Worm (Caenorhabditis elegans): Measurements from ENCODE around the gene D1025.1.

Gene D1025.1

ce11 chrX:14525325-14526305 is 5.1 kb downstream of the D1025.1 start (continued):
- TF ChIP-seq Y105C5A.15 (GFP tag; IDR thresholded peaks at IDR 0.05): peak; percentile 88
- peak; percentile 96 for TF ChIP-seq ztf-7 (tag; optimal IDR thresholded peaks at IDR 0.05)
- TF ChIP-seq nhr-48 (tag; optimal IDR thresholded peaks at IDR 0.05): peak; percentile 97
- peak; percentile 98 for TF ChIP-seq spr-3 (GFP tag; optimal IDR thresholded peaks at IDR 0.05)
- peak; percentile 96 to 99 for TF ChIP-seq daf-16 (GFP tag; optimal IDR thresholded peaks at IDR 0.05)
- TF ChIP-seq daf-16 (tag; optimal IDR thresholded peaks at IDR 0.05): peak; percentile 97
- peak; percentile 98 for TF ChIP-seq zag-1 (tag; optimal IDR thresholded peaks at IDR 0.05)
- TF ChIP-seq nhr-111 (GFP tag; optimal IDR thresholded peaks at IDR 0.05): peak; percentile 35
- peak; percentile 63 for TF ChIP-seq Y48G9A.11 (GFP tag; IDR thresholded peaks at IDR 0.05)
- peak; percentile 37 for TF ChIP-seq aly-2 (tag; optimal IDR thresholded peaks at IDR 0.05)
- TF ChIP-seq tag-97 (GFP tag; IDR thresholded peaks at IDR 0.05): 0 out of 2 replicates have a peak, but pooled peaks have one; percentile 49
- TF ChIP-seq ctbp-1 (GFP tag; IDR thresholded peaks at IDR 0.05): peak; percentile 99
- TF ChIP-seq hlh-30 (tag; optimal IDR thresholded peaks at IDR 0.05; ENCODE audit: insufficient read depth): peak; percentile 96
- peak; percentile 98 for TF ChIP-seq zip-2 (tag; optimal IDR thresholded peaks at IDR 0.05)
- TF ChIP-seq F26F4.8 (GFP tag; conservative IDR thresholded peaks at IDR 0.05): no peak
- TF ChIP-seq nhr-76 (tag; optimal IDR thresholded peaks at IDR 0.05): peak; percentile 80
- peak; percentile 99 for TF ChIP-seq duxl-1 (tag; optimal IDR thresholded peaks at IDR 0.05; ENCODE audit: poor library complexity)
- TF ChIP-seq skn-1 (tag; optimal IDR thresholded peaks at IDR 0.05): peak; percentile 68
- TF ChIP-seq pha-4 (GFP tag; IDR thresholded peaks at IDR 0.05): peak; percentile 98
- TF ChIP-seq pha-4 (tag; optimal IDR thresholded peaks at IDR 0.05): peak; percentile 95
- peak; percentile 99 for TF ChIP-seq php-3 (GFP tag; IDR thresholded peaks at IDR 0.05)
- TF ChIP-seq madf-5 (GFP tag; IDR thresholded peaks at IDR 0.05): peak; percentile 78 to 98
- 0 out of 2 replicates have a peak, but pooled peaks have one; percentile 45 for TF ChIP-seq ceh-44 (GFP tag; IDR thresholded peaks at IDR 0.05)
- TF ChIP-seq nhr-11 (tag; optimal IDR thresholded peaks at IDR 0.05): peak; percentile 99
- TF ChIP-seq fkh-10 (GFP tag; optimal IDR thresholded peaks at IDR 0.05): peak; percentile 98
- peak; percentile 8 for TF ChIP-seq unc-39 (tag; optimal IDR thresholded peaks at IDR 0.05)
- peak; percentile 99 for TF ChIP-seq egl-43 (GFP tag; IDR thresholded peaks at IDR 0.05)
- TF ChIP-seq gei-8 (GFP tag; optimal IDR thresholded peaks at IDR 0.05): peak; percentile 88
- peak; percentile 68; the same call in 1 of the 2 replicates for TF ChIP-seq daf-8 (GFP tag; IDR thresholded peaks at IDR 0.05)
- TF ChIP-seq ztf-11 (tag; optimal IDR thresholded peaks at IDR 0.05): peak; percentile 91
- peak; percentile 79; the same call in 1 of the 2 replicates for TF ChIP-seq dmd-8 (GFP tag; IDR thresholded peaks at IDR 0.05)
- no peak for TF ChIP-seq R02D3.7 (tag; optimal IDR thresholded peaks at IDR 0.05)
- peak; percentile 92 for TF ChIP-seq ZK337.2 (GFP tag; IDR thresholded peaks at IDR 0.05)
- TF ChIP-seq pqm-1 (tag; optimal IDR thresholded peaks at IDR 0.05): peak; percentile 67
- peak; percentile 99 for TF ChIP-seq hlh-11 (tag; optimal IDR thresholded peaks at IDR 0.05)
- TF ChIP-seq snpc-4 (tag; optimal IDR thresholded peaks at IDR 0.05): peak; percentile 62
- TF ChIP-seq ceh-62 (tag; optimal IDR thresholded peaks at IDR 0.05): no peak
- TF ChIP-seq F37D6.2 (tag; optimal IDR thresholded peaks at IDR 0.05): peak; percentile 99
- TF ChIP-seq zfp-2 (tag; optimal IDR thresholded peaks at IDR 0.05): peak; percentile 88
- TF ChIP-seq dve-1 (tag; optimal IDR thresholded peaks at IDR 0.05; ENCODE audit: insufficient read depth): peak; percentile 100
- TF ChIP-seq nhr-102 (tag; optimal IDR thresholded peaks at IDR 0.05): peak; percentile 100
- TF ChIP-seq rbr-2 (tag; optimal IDR thresholded peaks at IDR 0.05): peak; percentile 99
- peak; percentile 33 for TF ChIP-seq cey-2 (tag; optimal IDR thresholded peaks at IDR 0.05; ENCODE audit: borderline replicate concordance, insufficient read depth)
- TF ChIP-seq tra-1 (GFP tag; IDR thresholded peaks at IDR 0.05): peak; percentile 99
- TF ChIP-seq attf-4 (tag; optimal IDR thresholded peaks at IDR 0.05): peak; percentile 81
- peak; percentile 41; the same call in 1 of the 2 replicates for TF ChIP-seq snpc-1.2 (GFP tag; IDR thresholded peaks at IDR 0.05)
- peak; percentile 99 for TF ChIP-seq ceh-20 (GFP tag; IDR thresholded peaks at IDR 0.05)
- peak; percentile 78; the same call in 1 of the 2 replicates for TF ChIP-seq zip-11 (GFP tag; IDR thresholded peaks at IDR 0.05)
- peak; percentile 100 for TF ChIP-seq nhr-77 (tag; optimal IDR thresholded peaks at IDR 0.05)

Data from whole organism, L4 larva.